Worm (Caenorhabditis elegans): ENCODE data around the gene T04C10.3.
A peak's percentile ranks its signal among the peaks of the same experiment; 100 is the strongest.

The T04C10.3 gene

ce11 chrX:14813398-14813797 lies 1.2 kb downstream of the T04C10.3 start (continued):
- TF ChIP-seq sptf-1 (tag; optimal IDR thresholded peaks at IDR 0.05) = no peak

- no peak for TF ChIP-seq nhr-11 (tag; optimal IDR thresholded peaks at IDR 0.05)
- no peak for TF ChIP-seq nhr-84 (tag; optimal IDR thresholded peaks at IDR 0.05)
- no peak for TF ChIP-seq efl-1 (optimal IDR thresholded peaks at IDR 0.05)
- TF ChIP-seq efl-1 (GFP tag; optimal IDR thresholded peaks at IDR 0.05 in 1 of 2) = no peak
- TF ChIP-seq nhr-47 (tag; optimal IDR thresholded peaks at IDR 0.05) = no peak
- no peak for TF ChIP-seq lin-15B (tag; optimal IDR thresholded peaks at IDR 0.05)
- TF ChIP-seq C04F5.9 (tag; optimal IDR thresholded peaks at IDR 0.05) = no peak
- TF ChIP-seq aly-2 (tag; optimal IDR thresholded peaks at IDR 0.05) = peak; percentile 4
- TF ChIP-seq unc-30 (tag; optimal IDR thresholded peaks at IDR 0.05) = no peak
- TF ChIP-seq elt-2 (tag; optimal IDR thresholded peaks at IDR 0.05) = peak; percentile 20
- no peak for TF ChIP-seq sup-37 (GFP tag; optimal IDR thresholded peaks at IDR 0.05)
- no peak for TF ChIP-seq rnt-1 (tag; optimal IDR thresholded peaks at IDR 0.05)
- TF ChIP-seq nhr-90 (tag; optimal IDR thresholded peaks at IDR 0.05; ENCODE audit: poor library complexity) = peak; percentile 8
- no peak for TF ChIP-seq fkh-10 (GFP tag; optimal IDR thresholded peaks at IDR 0.05)
Measured at ce11 chrX:14815412-14815811, 3.3 kb downstream of the T04C10.3 start.

ce11 chrX:14816717-14817116 lies 4.6 kb downstream of the T04C10.3 start:
- TF ChIP-seq F16B12.6 (tag; optimal IDR thresholded peaks at IDR 0.05) (no peak), elt-2 (tag; optimal IDR thresholded peaks at IDR 0.05) (peak; percentile 76), sox-4 (tag; optimal IDR thresholded peaks at IDR 0.05) (no peak), nhr-12 (tag; optimal IDR thresholded peaks at IDR 0.05) (no peak), efl-1 (optimal IDR thresholded peaks at IDR 0.05) (no peak), efl-1 (GFP tag; optimal IDR thresholded peaks at IDR 0.05 in 1 of 2) (peak in 1 of 2 experiments; percentile 85)

- TF ChIP-seq lin-15B (tag; optimal IDR thresholded peaks at IDR 0.05) (peak; percentile 51), ets-5 (GFP tag; IDR thresholded peaks at IDR 0.05) (no peak), hlh-17 (GFP tag; optimal IDR thresholded peaks at IDR 0.05; ENCODE audit: borderline replicate concordance) (no peak), snu-23 (GFP tag; optimal IDR thresholded peaks at IDR 0.05) (peak; percentile 99), nhr-84 (tag; optimal IDR thresholded peaks at IDR 0.05) (no peak), unc-30 (tag; optimal IDR thresholded peaks at IDR 0.05) (no peak), fkh-8 (tag; optimal IDR thresholded peaks at IDR 0.05) (peak; percentile 99), tlp-1 (tag; optimal IDR thresholded peaks at IDR 0.05) (no peak), pag-3 (tag; optimal IDR thresholded peaks at IDR 0.05; ENCODE audit: borderline replicate concordance, insufficient read depth) (peak; percentile 69), ztf-11 (tag; optimal IDR thresholded peaks at IDR 0.05) (peak in 1 of 2 experiments; percentile 91), skn-1 (tag; optimal IDR thresholded peaks at IDR 0.05) (peak; percentile 80), lin-14 (GFP tag; optimal IDR thresholded peaks at IDR 0.05) (peak; percentile 100), lsy-2 (tag; optimal IDR thresholded peaks at IDR 0.05) (peak; percentile 89 to 92), ces-1 (GFP tag; optimal IDR thresholded peaks at IDR 0.05) (no peak), ama-1 (optimal IDR thresholded peaks at IDR 0.05) (no peak), zip-4 (GFP tag; optimal IDR thresholded peaks at IDR 0.05) (peak; percentile 89), vab-15 (tag; optimal IDR thresholded peaks at IDR 0.05) (no peak), efl-1 (optimal IDR thresholded peaks at IDR 0.05) (peak; percentile 82 to 91), efl-1 (GFP tag; optimal IDR thresholded peaks at IDR 0.05 in 1 of 2) (peak; percentile 45 to 96), dsc-1 (tag; optimal IDR thresholded peaks at IDR 0.05) (peak; percentile 98), hlh-4 (tag; optimal IDR thresholded peaks at IDR 0.05) (no peak), nhr-47 (tag; optimal IDR thresholded peaks at IDR 0.05) (peak; percentile 99), aha-1 (tag; optimal IDR thresholded peaks at IDR 0.05) (peak; percentile 83), sptf-1 (tag; optimal IDR thresholded peaks at IDR 0.05) (no peak), efl-3 (GFP tag; optimal IDR thresholded peaks at IDR 0.05) (peak; percentile 39), lin-39 (tag; optimal IDR thresholded peaks at IDR 0.05) (peak; percentile 83), ceh-82 (tag; optimal IDR thresholded peaks at IDR 0.05) (peak; percentile 92 to 95 (median 94)), swsn-7 (tag; optimal IDR thresholded peaks at IDR 0.05) (peak; percentile 99), C34B4.2 (tag; optimal IDR thresholded peaks at IDR 0.05) (no peak), tbx-2 (tag; optimal IDR thresholded peaks at IDR 0.05) (peak; percentile 99), dpl-1 (GFP tag; optimal IDR thresholded peaks at IDR 0.05) (peak; percentile 66 to 74 (median 67)), nhr-76 (tag; optimal IDR thresholded peaks at IDR 0.05) (peak; percentile 45), nhr-77 (tag; optimal IDR thresholded peaks at IDR 0.05) (peak; percentile 97), blmp-1 (tag; optimal IDR thresholded peaks at IDR 0.05) (peak; percentile 52), elt-2 (tag; optimal IDR thresholded peaks at IDR 0.05) (peak; percentile 95)
Measured at ce11 chrX:14818464-14819259, 6.5 kb downstream of the T04C10.3 start, which contains the start of gene epn-1. TSS of gene epn-1 (minus strand) at chrX:14818514.
